Fruit fly (Drosophila melanogaster) whole organism, adult: ENCODE measurements around the gene DNAlig3.

Experiments used
- CG11617 ChIP-seq: fragments of 200-800 bp; sonication (Bioruptor generic); optimal IDR thresholded peaks from 2 replicates; lab custom pipeline; 2017; ENCODE audit warnings: mild to moderate bottlenecking, missing biosample characterization, missing genetic modification reagents, missing genetic modification characterization
- CG14711 ChIP-seq: fragments of 200-800 bp; sonication (Bioruptor generic); optimal IDR thresholded peaks from 2 replicates; lab custom pipeline; 2018; ENCODE audit warnings: missing biosample characterization, mild to moderate bottlenecking, missing genetic modification characterization, moderate library complexity
- CG7045 ChIP-seq: fragments of 200-800 bp; sonication (Bioruptor generic); optimal IDR thresholded peaks from 2 replicates; lab custom pipeline; 2017; ENCODE audit warnings: missing biosample characterization, mild to moderate bottlenecking, missing genetic modification characterization
- Crg-1 ChIP-seq: fragments of 200-800 bp; sonication (Bioruptor generic); optimal IDR thresholded peaks from 2 replicates; lab custom pipeline; 2016; ENCODE audit warnings: missing biosample characterization, missing genetic modification characterization
- Hr96 ChIP-seq: fragments of 200-800 bp; sonication (Bioruptor generic); optimal IDR thresholded peaks from 2 replicates; lab custom pipeline; 2016; ENCODE audit warnings: missing biosample characterization, missing genetic modification characterization
- Mnt ChIP-seq: fragments of 200-800 bp; sonication (Bioruptor generic); optimal IDR thresholded peaks from 2 replicates; lab custom pipeline; 2016; ENCODE audit warnings: missing biosample characterization, mild to moderate bottlenecking, missing genetic modification characterization
- bab1 ChIP-seq: fragments of 200-800 bp; sonication (Bioruptor generic); optimal IDR thresholded peaks from 3 replicates; lab custom pipeline; 2019; ENCODE audit warnings: missing biosample characterization, mild to moderate bottlenecking, missing genetic modification characterization, moderate library complexity
- cic ChIP-seq: fragments of 200-800 bp; sonication (Bioruptor generic); optimal IDR thresholded peaks from 2 replicates; lab custom pipeline; 2017; ENCODE audit warnings: missing biosample characterization, mild to moderate bottlenecking, missing genetic modification characterization, moderate library complexity
- cnc ChIP-seq, 2 experiments: fragments of >200 bp; optimal IDR thresholded peaks; 2 replicates each; lab custom pipeline; 2017
- kay ChIP-seq: fragments of 200-800 bp; sonication (Bioruptor generic); peaks from one replicate; lab custom pipeline; 2016; ENCODE audit warnings: missing biosample characterization, missing genetic modification characterization, borderline replicate concordance

DNA sequence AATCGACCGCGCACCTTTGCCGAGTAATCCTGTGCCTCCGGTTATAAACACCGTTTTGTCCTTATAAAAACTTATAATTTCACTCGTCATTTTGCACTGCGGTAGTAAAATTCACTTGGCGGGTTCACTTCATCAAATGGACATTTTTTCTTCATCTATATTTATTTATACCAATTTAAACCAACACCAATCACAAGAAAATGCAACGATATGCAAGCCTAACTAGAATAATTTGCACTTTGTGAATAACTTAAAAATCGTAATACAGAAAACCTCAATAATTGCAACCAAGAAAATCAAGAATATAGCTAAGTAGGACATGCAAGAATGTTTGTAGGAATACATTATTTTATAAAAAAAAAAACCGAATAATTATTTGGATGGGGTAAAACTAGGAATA is 5.8 kb downstream of the DNAlig3 start, which contains the start of the genes CG10096 and CG10097:
- TF ChIP-seq Crg-1 (GFP tag; lab: Kevin White, UChicago): no peak
- no peak for TF ChIP-seq CG14711 (tag; lab: Kevin White, UChicago)
- TF ChIP-seq cnc (optimal IDR thresholded peaks at IDR 0.05; lab: Kevin White, UChicago): no peak
- TF ChIP-seq CG11617: no peak
- no peak for TF ChIP-seq bab1
- TF ChIP-seq Mnt (GFP tag; lab: Kevin White, UChicago): no peak
- no peak for TF ChIP-seq cic (GFP tag; lab: Kevin White, UChicago)
- TF ChIP-seq kay: peak; percentile 75
- no peak for TF ChIP-seq CG7045
- no peak for TF ChIP-seq Hr96
